Worm (Caenorhabditis elegans) whole organism, young adult: ENCODE results near the gene rps-4.

ENCODE experiments used
- B0035.1 ChIP-seq: sonication (generic microtip); optimal IDR thresholded peaks from 2 replicates; lab custom pipeline; 2016; ENCODE audit warnings: missing genetic modification characterization, mild to moderate bottlenecking, missing compliant biosample characterization, missing genotype, missing genetic modification reagents
- B0336.3 ChIP-seq: fragments of 200-800 bp; sonication (Bioruptor generic); IDR thresholded peaks from 2 replicates; pipeline ENCODE4 v1.3.6; 2022; ENCODE audit warnings: missing genetic modification characterization, missing compliant biosample characterization
- C17E4.6 ChIP-seq: fragments of 200-800 bp; sonication (Bioruptor generic); IDR thresholded peaks from 2 replicates; pipeline ENCODE4 v1.3.6; 2022; ENCODE audit warnings: missing genetic modification reagents, missing genetic modification characterization, missing compliant biosample characterization
- F23B12.7 ChIP-seq: sonication (generic microtip); optimal IDR thresholded peaks from 2 replicates; lab custom pipeline; 2017; ENCODE audit warnings: missing genetic modification characterization, mild to moderate bottlenecking, missing compliant biosample characterization, antibody characterized with exemption, moderate library complexity; ENCODE audit not compliant: insufficient read depth
- F33H1.4 ChIP-seq: fragments of 200-800 bp; sonication (Bioruptor generic); IDR thresholded peaks from 2 replicates; pipeline ENCODE4 v1.3.6; 2022; ENCODE audit warnings: missing genetic modification reagents, missing genetic modification characterization, missing compliant biosample characterization
- F49E8.2 ChIP-seq: sonication (generic microtip); optimal IDR thresholded peaks from 3 replicates; lab custom pipeline; 2017; ENCODE audit warnings: missing genetic modification characterization, mild to moderate bottlenecking, missing compliant biosample characterization, antibody characterized with exemption, moderate library complexity; ENCODE audit not compliant: insufficient read depth
- F52B5.7 ChIP-seq: sonication (generic microtip); optimal IDR thresholded peaks from 2 replicates; lab custom pipeline; 2016; ENCODE audit warnings: mild to moderate bottlenecking, missing genetic modification characterization, missing compliant biosample characterization
- K12H6.12 ChIP-seq: fragments of 200-800 bp; sonication (Bioruptor generic); optimal IDR thresholded peaks from 2 replicates; lab custom pipeline; 2018; ENCODE audit warnings: mild to moderate bottlenecking, missing genetic modification characterization, missing compliant biosample characterization
- Y53F4B.3 ChIP-seq: fragments of 200-800 bp; sonication (Bioruptor generic); IDR thresholded peaks from 2 replicates; pipeline ENCODE4 v1.3.6; 2022; ENCODE audit warnings: missing genetic modification reagents, missing genetic modification characterization, missing compliant biosample characterization
- Y53G8AR.9 ChIP-seq: fragments of 200-800 bp; sonication (Bioruptor generic); conservative IDR thresholded peaks from 2 replicates; pipeline ENCODE4 v1.3.6; 2022; ENCODE audit warnings: missing genetic modification reagents, missing genetic modification characterization, missing compliant biosample characterization
- Y56A3A.18 ChIP-seq: fragments of 200-800 bp; sonication (Bioruptor generic); IDR thresholded peaks from 2 replicates; pipeline ENCODE4 v1.3.6; 2022; ENCODE audit warnings: missing genetic modification reagents, missing genetic modification characterization, missing compliant biosample characterization
- Y95B8A.8 ChIP-seq: fragments of 200-800 bp; sonication (Bioruptor generic); IDR thresholded peaks from 2 replicates; pipeline ENCODE4 v1.3.6; 2022; ENCODE audit warnings: missing genetic modification reagents, missing genetic modification characterization, missing compliant biosample characterization
- ZK185.1 ChIP-seq: sonication (generic microtip); optimal IDR thresholded peaks from 2 replicates; lab custom pipeline; 2016; ENCODE audit warnings: mild to moderate bottlenecking, missing genetic modification characterization, missing compliant biosample characterization; ENCODE audit not compliant: poor library complexity, severe bottlenecking
- aptf-3 ChIP-seq: fragments of 200-800 bp; sonication (Bioruptor generic); IDR thresholded peaks from 2 replicates; pipeline ENCODE4 v1.3.6; 2022; ENCODE audit warnings: missing genetic modification characterization, missing compliant biosample characterization
- atf-7 ChIP-seq: sonication (generic microtip); optimal IDR thresholded peaks from 2 replicates; lab custom pipeline; 2017; ENCODE audit warnings: mild to moderate bottlenecking, missing genetic modification characterization, missing compliant biosample characterization
- attf-5 ChIP-seq: fragments of 200-800 bp; sonication (Bioruptor generic); optimal IDR thresholded peaks from 2 replicates; lab custom pipeline; 2018; ENCODE audit warnings: mild to moderate bottlenecking, missing genetic modification characterization, missing compliant biosample characterization
- attf-6 ChIP-seq: fragments of 200-800 bp; sonication (Bioruptor generic); IDR thresholded peaks from 2 replicates; pipeline ENCODE4 v1.3.6; 2022; ENCODE audit warnings: missing genetic modification reagents, missing genetic modification characterization, missing compliant biosample characterization
- bed-1 ChIP-seq: fragments of 200-800 bp; sonication (Bioruptor generic); IDR thresholded peaks from 2 replicates; pipeline ENCODE4 v1.3.6; 2022; ENCODE audit warnings: missing genetic modification reagents, missing genetic modification characterization, missing compliant biosample characterization
- bed-2 ChIP-seq: fragments of 200-800 bp; sonication (Bioruptor generic); IDR thresholded peaks from 2 replicates; pipeline ENCODE4 v1.3.6; 2022; ENCODE audit warnings: missing genetic modification reagents, missing genetic modification characterization, missing compliant biosample characterization
- ceh-91 ChIP-seq: fragments of 200-800 bp; sonication (Bioruptor generic); IDR thresholded peaks from 2 replicates; pipeline ENCODE4 v1.3.6; 2022; ENCODE audit warnings: missing genetic modification reagents, missing genetic modification characterization, missing compliant biosample characterization
- dox-1 ChIP-seq: fragments of 200-800 bp; sonication (Bioruptor generic); IDR thresholded peaks from 2 replicates; pipeline ENCODE4 v1.3.6; 2022; ENCODE audit warnings: missing genetic modification reagents, missing genetic modification characterization, missing compliant biosample characterization
- efl-1 ChIP-seq: fragments of 150-350 bp; optimal IDR thresholded peaks from 2 replicates; lab custom pipeline; 2014; ENCODE audit warnings: missing biosample characterization, missing genetic modification reagents, missing genetic modification characterization
- egl-44 ChIP-seq: fragments of 200-800 bp; sonication (Bioruptor generic); IDR thresholded peaks from 2 replicates; pipeline ENCODE4 v1.3.6; 2022; ENCODE audit warnings: missing genetic modification reagents, missing genetic modification characterization, missing compliant biosample characterization
- him-1 ChIP-seq: sonication (generic microtip); optimal IDR thresholded peaks from 2 replicates; lab custom pipeline; 2016; ENCODE audit warnings: missing genotype, missing genetic modification reagents, missing genetic modification characterization, missing compliant biosample characterization
- hmg-20 ChIP-seq: fragments of 200-800 bp; sonication (Bioruptor generic); IDR thresholded peaks from 2 replicates; pipeline ENCODE4 v1.3.6; 2022; ENCODE audit warnings: missing genetic modification reagents, missing genetic modification characterization, missing compliant biosample characterization
- hsf-1 ChIP-seq: fragments of 200-800 bp; sonication (Bioruptor generic); IDR thresholded peaks from 2 replicates; pipeline ENCODE4 v1.3.6; 2022; ENCODE audit warnings: missing genetic modification reagents, missing genetic modification characterization, missing compliant biosample characterization
- let-526 ChIP-seq: fragments of 200-800 bp; sonication (Bioruptor generic); IDR thresholded peaks from 2 replicates; pipeline ENCODE4 v1.3.6; 2022; ENCODE audit warnings: missing genetic modification reagents, missing genetic modification characterization, missing compliant biosample characterization
- lsl-1 ChIP-seq: fragments of 200-800 bp; sonication (Bioruptor generic); optimal IDR thresholded peaks from 2 replicates; lab custom pipeline; 2018; ENCODE audit warnings: mild to moderate bottlenecking, missing genetic modification characterization, moderate library complexity, missing compliant biosample characterization
- madf-10 ChIP-seq: sonication (generic microtip); optimal IDR thresholded peaks from 2 replicates; lab custom pipeline; 2016; ENCODE audit warnings: mild to moderate bottlenecking, missing genetic modification characterization, missing compliant biosample characterization
- madf-6 ChIP-seq: fragments of 200-800 bp; sonication (Bioruptor generic); IDR thresholded peaks from 2 replicates; pipeline ENCODE4 v1.3.6; 2022; ENCODE audit warnings: missing genetic modification reagents, missing genetic modification characterization, missing compliant biosample characterization
- madf-8 ChIP-seq: fragments of 200-800 bp; sonication (Bioruptor generic); conservative IDR thresholded peaks from 2 replicates; pipeline ENCODE4 v1.3.6; 2022; ENCODE audit warnings: missing genetic modification reagents, missing genetic modification characterization, missing compliant biosample characterization
- mel-28 ChIP-seq: sonication (generic microtip); optimal IDR thresholded peaks from 2 replicates; lab custom pipeline; 2016; ENCODE audit warnings: borderline replicate concordance, mild to moderate bottlenecking, missing genetic modification characterization, missing compliant biosample characterization
- nfya-1 ChIP-seq: sonication (generic microtip); optimal IDR thresholded peaks from 2 replicates; lab custom pipeline; 2017; ENCODE audit warnings: antibody characterized with exemption, missing compliant biosample characterization, missing genetic modification characterization, borderline replicate concordance; ENCODE audit not compliant: insufficient read depth
- rcor-1 ChIP-seq: fragments of 200-800 bp; sonication (Bioruptor generic); IDR thresholded peaks from 2 replicates; pipeline ENCODE4 v1.3.6; 2022; ENCODE audit warnings: missing genetic modification reagents, missing genetic modification characterization, missing compliant biosample characterization
- repo-1 ChIP-seq: sonication (generic microtip); optimal IDR thresholded peaks from 2 replicates; lab custom pipeline; 2017; ENCODE audit warnings: mild to moderate bottlenecking, missing genetic modification characterization, missing compliant biosample characterization
- sea-2 ChIP-seq: fragments of 200-800 bp; sonication (Bioruptor generic); IDR thresholded peaks from 2 replicates; pipeline ENCODE4 v1.3.6; 2022; ENCODE audit warnings: missing genetic modification characterization, missing compliant biosample characterization
- snpc-1.3 ChIP-seq: sonication (generic microtip); optimal IDR thresholded peaks from 2 replicates; lab custom pipeline; 2017; ENCODE audit warnings: missing genetic modification characterization, mild to moderate bottlenecking, missing compliant biosample characterization, antibody characterized with exemption, moderate library complexity, missing genotype, missing genetic modification reagents; ENCODE audit not compliant: insufficient read depth
- sptf-2 ChIP-seq: fragments of 200-800 bp; sonication (Bioruptor generic); optimal IDR thresholded peaks from 2 replicates; lab custom pipeline; 2018; ENCODE audit warnings: mild to moderate bottlenecking, missing genetic modification characterization, missing compliant biosample characterization
- tbp1 ChIP-seq: fragments of 200-800 bp; sonication (Bioruptor generic); optimal IDR thresholded peaks from 2 replicates; lab custom pipeline; 2018; ENCODE audit warnings: mild to moderate bottlenecking, missing genetic modification characterization, missing compliant biosample characterization
- tbx-9 ChIP-seq: sonication (generic microtip); optimal IDR thresholded peaks from 2 replicates; lab custom pipeline; 2016; ENCODE audit warnings: borderline replicate concordance, missing genetic modification characterization, inconsistent platforms, missing compliant biosample characterization
- tlf-1 ChIP-seq: fragments of 200-800 bp; sonication (Bioruptor generic); optimal IDR thresholded peaks from 2 replicates; lab custom pipeline; 2018; ENCODE audit warnings: mild to moderate bottlenecking, missing genetic modification characterization, missing compliant biosample characterization
- unc-130 ChIP-seq: sonication (generic microtip); optimal IDR thresholded peaks from 2 replicates; lab custom pipeline; 2016; ENCODE audit warnings: missing genetic modification reagents, missing genetic modification characterization, missing compliant biosample characterization
- xnd-1 ChIP-seq: sonication (generic microtip); optimal IDR thresholded peaks from 2 replicates; lab custom pipeline; 2016; ENCODE audit warnings: missing genotype, missing genetic modification reagents, missing genetic modification characterization, missing compliant biosample characterization
- ztf-28 ChIP-seq: fragments of 200-800 bp; sonication (Bioruptor generic); IDR thresholded peaks from 2 replicates; pipeline ENCODE4 v1.3.6; 2022; ENCODE audit warnings: missing genetic modification reagents, missing genetic modification characterization, missing compliant biosample characterization
- ztf-6 ChIP-seq: fragments of 200-800 bp; sonication (Bioruptor generic); IDR thresholded peaks from 2 replicates; pipeline ENCODE4 v1.3.6; 2022; ENCODE audit warnings: missing genetic modification reagents, missing genetic modification characterization, missing compliant biosample characterization

Gene rps-4

DNA sequence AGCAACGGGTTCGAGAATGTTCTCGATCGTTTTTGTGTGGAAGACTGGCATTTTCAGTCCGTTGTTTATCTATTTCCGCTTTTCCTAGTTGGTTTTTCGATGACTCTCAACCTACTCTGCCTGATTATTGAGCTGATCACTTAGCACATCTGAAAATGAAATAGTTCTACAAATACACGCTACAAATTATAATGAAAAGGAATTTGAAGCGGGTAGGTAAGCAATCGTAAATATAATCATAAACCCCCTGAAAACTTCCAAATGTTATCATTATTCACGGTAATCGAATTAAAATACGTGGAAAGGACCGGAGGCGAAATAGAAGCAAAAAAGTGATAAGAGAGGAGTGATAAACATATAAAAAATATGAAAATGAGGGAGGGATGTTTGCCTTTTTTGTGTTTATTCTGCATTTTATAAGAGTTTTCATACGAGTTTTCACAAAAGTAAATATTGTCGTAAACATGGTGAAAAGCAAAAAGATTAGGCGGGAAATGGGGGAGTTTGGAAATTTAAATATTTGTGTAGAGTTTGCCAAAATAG is 9.8 kb upstream of the rps-4 start, which contains the start of gene deb-1:
Gene deb-1, minus strand, starts transcription at position 51 of the 543 bp plus-strand sequence.
- TF ChIP-seq sptf-2 (GFP tag; lab: Kevin White, UChicago) (no peak), attf-5 (no peak), ztf-6 (GFP tag; lab: Robert Waterston, UW) (no peak), unc-130 (GFP tag; lab: Kevin White, UChicago) (no peak), ZK185.1 (tag; lab: Kevin White, UChicago) (no peak), F49E8.2 (no peak), nfya-1 (tag; lab: Kevin White, UChicago) (no peak), xnd-1 (no peak), aptf-3 (GFP tag; lab: Robert Waterston, UW) (no peak), madf-8 (no peak), tbp1 (GFP tag; lab: Kevin White, UChicago) (no peak), F33H1.4 (GFP tag; lab: Robert Waterston, UW) (no peak), K12H6.12 (tag; lab: Kevin White, UChicago) (no peak), F52B5.7 (tag; lab: Kevin White, UChicago) (no peak), B0336.3 (GFP tag; lab: Robert Waterston, UW) (no peak), let-526 (GFP tag; lab: Robert Waterston, UW) (no peak), Y95B8A.8 (GFP tag; lab: Robert Waterston, UW) (no peak)

DNA sequence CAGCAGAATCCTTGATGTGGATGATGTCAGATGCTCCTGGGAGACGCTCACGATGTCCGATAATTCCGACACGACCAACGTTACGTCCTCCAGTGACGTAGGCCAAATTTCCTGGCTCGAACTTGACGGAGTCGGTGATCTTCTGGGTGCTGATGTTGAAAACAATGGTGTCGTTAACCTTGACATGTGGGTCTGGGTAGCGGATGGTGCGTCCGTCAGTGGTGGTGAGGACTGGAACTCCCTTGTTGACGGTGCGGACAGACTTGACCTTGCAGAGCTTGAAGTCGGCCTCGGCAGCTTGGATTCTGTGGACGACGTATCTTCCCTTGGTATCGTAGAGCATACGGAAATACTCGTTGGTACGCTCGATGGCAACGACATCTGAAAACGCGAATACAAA is 506 bp downstream of the rps-4 start:
- TF ChIP-seq bed-2 (GFP tag; lab: Robert Waterston, UW) (no peak), atf-7 (tag; lab: Kevin White, UChicago) (no peak), Y56A3A.18 (0 out of 2 replicates have a peak, but pooled peaks have one; percentile 52), bed-1 (GFP tag; lab: Robert Waterston, UW) (no peak), F23B12.7 (tag; lab: Kevin White, UChicago) (no peak), madf-6 (no peak)

DNA sequence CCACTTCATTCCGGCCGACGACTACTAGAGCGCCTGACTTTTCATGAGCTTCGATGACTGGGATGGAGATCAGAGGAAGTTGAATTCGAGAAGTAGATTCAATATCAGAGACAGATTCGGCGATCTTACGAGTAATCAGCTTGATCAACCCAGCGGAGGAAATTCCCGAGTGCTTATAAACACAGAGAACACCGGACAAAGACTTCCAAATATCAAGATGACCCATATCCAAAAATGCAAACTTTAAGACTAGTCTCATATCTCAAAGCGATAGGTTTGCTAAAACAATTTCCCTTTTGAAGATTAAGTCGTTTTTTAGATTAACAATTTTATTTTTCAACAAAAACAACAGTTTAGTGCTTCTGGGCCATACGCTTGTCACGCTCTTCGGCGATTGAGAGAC is 1.1 kb downstream of the rps-4 start, which contains the start of gene Y43B11AR.3:
Gene Y43B11AR.3, minus strand, starts transcription at position 335 of the 403 bp plus-strand sequence.
- peak; percentile 46 for TF ChIP-seq efl-1
- TF ChIP-seq B0035.1 (tag; lab: Kevin White, UChicago) = peak; percentile 80
- peak; percentile 9 for TF ChIP-seq him-1
- peak; percentile 68; the same call in 1 of the 2 replicates for TF ChIP-seq egl-44 (GFP tag; lab: Robert Waterston, UW)
- no peak for TF ChIP-seq madf-10 (tag; lab: Kevin White, UChicago)
- no peak for TF ChIP-seq hmg-20 (GFP tag; lab: Robert Waterston, UW)
- peak; percentile 83 for TF ChIP-seq C17E4.6 (GFP tag; lab: Robert Waterston, UW)
- TF ChIP-seq atf-7 (tag; lab: Kevin White, UChicago) = peak; percentile 59
- TF ChIP-seq tlf-1 (GFP tag; lab: Kevin White, UChicago) = peak; percentile 61
- no peak for TF ChIP-seq ztf-28 (GFP tag; lab: Robert Waterston, UW)
- no peak for TF ChIP-seq ztf-6 (GFP tag; lab: Robert Waterston, UW)
- TF ChIP-seq rcor-1 = peak; percentile 84
- peak; percentile 66 for TF ChIP-seq repo-1 (tag; lab: Kevin White, UChicago)
- TF ChIP-seq lsl-1 (GFP tag; lab: Kevin White, UChicago) = peak; percentile 70
- TF ChIP-seq tbx-9 = no peak
- TF ChIP-seq hsf-1 (GFP tag; lab: Robert Waterston, UW) = peak; percentile 88
- TF ChIP-seq attf-6 (GFP tag; lab: Robert Waterston, UW) = peak; percentile 93
- TF ChIP-seq Y53G8AR.9 (GFP tag; lab: Robert Waterston, UW) = peak; percentile 94
- peak; percentile 46 for TF ChIP-seq sptf-2 (GFP tag; lab: Kevin White, UChicago)
- no peak for TF ChIP-seq Y53F4B.3
- TF ChIP-seq snpc-1.3 = peak; percentile 74
- no peak for TF ChIP-seq mel-28 (tag; lab: Kevin White, UChicago)
- no peak for TF ChIP-seq sea-2 (GFP tag; lab: Robert Waterston, UW)
- TF ChIP-seq dox-1 (GFP tag; lab: Robert Waterston, UW) = peak; percentile 67; the same call in 1 of the 2 replicates
- TF ChIP-seq ceh-91 = 0 out of 2 replicates have a peak, but pooled peaks have one; percentile 35
